Worm (Caenorhabditis elegans) whole organism, young adult: ENCODE results near the gene clec-80.

Experiments
- B0261.1 ChIP-seq: sonication (generic microtip); optimal IDR thresholded peaks from 2 replicates; lab custom pipeline; 2016; ENCODE audit warnings: mild to moderate bottlenecking, missing genetic modification characterization, moderate library complexity, missing compliant biosample characterization
- C17E4.6 ChIP-seq: fragments of 200-800 bp; sonication (Bioruptor generic); IDR thresholded peaks from 2 replicates; pipeline ENCODE4 v1.3.6; 2022; ENCODE audit warnings: missing genetic modification reagents, missing genetic modification characterization, missing compliant biosample characterization
- D2030.7 ChIP-seq: fragments of 200-800 bp; sonication (Bioruptor generic); IDR thresholded peaks from 2 replicates; pipeline ENCODE4 v1.3.6; 2022; ENCODE audit warnings: missing genetic modification reagents, missing genetic modification characterization, missing compliant biosample characterization
- F10E7.11 ChIP-seq: sonication (generic microtip); optimal IDR thresholded peaks from 2 replicates; lab custom pipeline; 2017; ENCODE audit warnings: mild to moderate bottlenecking, missing genetic modification characterization, moderate library complexity, missing compliant biosample characterization
- F23B12.7 ChIP-seq: sonication (generic microtip); optimal IDR thresholded peaks from 2 replicates; lab custom pipeline; 2017; ENCODE audit warnings: missing genetic modification characterization, mild to moderate bottlenecking, missing compliant biosample characterization, antibody characterized with exemption, moderate library complexity; ENCODE audit not compliant: insufficient read depth
- F39B2.1 ChIP-seq: fragments of 200-800 bp; sonication (Bioruptor generic); IDR thresholded peaks from 2 replicates; pipeline ENCODE4 v1.3.6; 2022; ENCODE audit warnings: missing genetic modification reagents, missing genetic modification characterization, missing compliant biosample characterization
- F49E8.2 ChIP-seq: sonication (generic microtip); optimal IDR thresholded peaks from 3 replicates; lab custom pipeline; 2017; ENCODE audit warnings: missing genetic modification characterization, mild to moderate bottlenecking, missing compliant biosample characterization, antibody characterized with exemption, moderate library complexity; ENCODE audit not compliant: insufficient read depth
- F55B11.4 ChIP-seq: sonication (generic microtip); optimal IDR thresholded peaks from 2 replicates; lab custom pipeline; 2016; ENCODE audit warnings: missing compliant biosample characterization, missing genetic modification characterization, borderline replicate concordance; ENCODE audit not compliant: insufficient read depth
- K11D2.4 ChIP-seq: fragments of 200-800 bp; sonication (Bioruptor generic); IDR thresholded peaks from 2 replicates; pipeline ENCODE4 v1.3.6; 2022; ENCODE audit warnings: missing genetic modification reagents, missing genetic modification characterization, missing compliant biosample characterization
- T07F8.4 ChIP-seq: sonication (generic microtip); optimal IDR thresholded peaks from 2 replicates; lab custom pipeline; 2016; ENCODE audit warnings: mild to moderate bottlenecking, missing genetic modification characterization, moderate library complexity, missing compliant biosample characterization
- T26A5.8 ChIP-seq: sonication (generic microtip); optimal IDR thresholded peaks from 2 replicates; lab custom pipeline; 2016; ENCODE audit warnings: missing genetic modification characterization, missing compliant biosample characterization
- Y53G8AR.9 ChIP-seq: fragments of 200-800 bp; sonication (Bioruptor generic); conservative IDR thresholded peaks from 2 replicates; pipeline ENCODE4 v1.3.6; 2022; ENCODE audit warnings: missing genetic modification reagents, missing genetic modification characterization, missing compliant biosample characterization
- Y67H2A.10 ChIP-seq: fragments of 200-800 bp; sonication (Bioruptor generic); conservative IDR thresholded peaks from 2 replicates; pipeline ENCODE4 v1.3.6; 2022; ENCODE audit warnings: missing genetic modification reagents, missing genetic modification characterization, missing compliant biosample characterization
- Y79H2A.3 ChIP-seq: fragments of 200-800 bp; sonication (Bioruptor generic); conservative IDR thresholded peaks from 2 replicates; pipeline ENCODE4 v1.3.6; 2022; ENCODE audit warnings: missing genetic modification reagents, missing genetic modification characterization, missing compliant biosample characterization
- ama-1 ChIP-seq, 3 experiments: fragments of 150-350 bp in 1 of 3; sonication (generic microtip) in 2 of 3; optimal IDR thresholded peaks; 2 replicates each; lab custom pipeline; 2014 to 2018; ENCODE audit warnings: missing biosample characterization in 2 of 3, missing genetic modification characterization in 2 of 3, missing genetic modification reagents in 2 of 3
- aptf-2 ChIP-seq: fragments of 200-800 bp; sonication (Bioruptor generic); conservative IDR thresholded peaks from 2 replicates; pipeline ENCODE4 v1.3.6; 2022; ENCODE audit warnings: missing genetic modification reagents, missing genetic modification characterization, missing compliant biosample characterization
- aptf-3 ChIP-seq: fragments of 200-800 bp; sonication (Bioruptor generic); IDR thresholded peaks from 2 replicates; pipeline ENCODE4 v1.3.6; 2022; ENCODE audit warnings: missing genetic modification characterization, missing compliant biosample characterization
- bed-2 ChIP-seq: fragments of 200-800 bp; sonication (Bioruptor generic); IDR thresholded peaks from 2 replicates; pipeline ENCODE4 v1.3.6; 2022; ENCODE audit warnings: missing genetic modification reagents, missing genetic modification characterization, missing compliant biosample characterization
- cebp-2 ChIP-seq: fragments of 200-800 bp; sonication (Bioruptor generic); IDR thresholded peaks from 2 replicates; pipeline ENCODE4 v1.3.6; 2022; ENCODE audit warnings: missing genetic modification characterization, missing compliant biosample characterization
- ceh-40 ChIP-seq: fragments of 200-800 bp; sonication (Bioruptor generic); IDR thresholded peaks from 2 replicates; pipeline ENCODE4 v1.3.6; 2022; ENCODE audit warnings: missing genetic modification characterization, missing compliant biosample characterization
- ceh-79 ChIP-seq: sonication (generic microtip); optimal IDR thresholded peaks from 2 replicates; lab custom pipeline; 2017; ENCODE audit warnings: mild to moderate bottlenecking, missing genetic modification characterization, missing compliant biosample characterization
- chd-7 ChIP-seq: sonication (generic microtip); optimal IDR thresholded peaks from 2 replicates; lab custom pipeline; 2016; ENCODE audit warnings: mild to moderate bottlenecking, missing genetic modification characterization, moderate library complexity, missing compliant biosample characterization
- egl-44 ChIP-seq: fragments of 200-800 bp; sonication (Bioruptor generic); IDR thresholded peaks from 2 replicates; pipeline ENCODE4 v1.3.6; 2022; ENCODE audit warnings: missing genetic modification reagents, missing genetic modification characterization, missing compliant biosample characterization
- hsf-1 ChIP-seq: fragments of 200-800 bp; sonication (Bioruptor generic); IDR thresholded peaks from 2 replicates; pipeline ENCODE4 v1.3.6; 2022; ENCODE audit warnings: missing genetic modification reagents, missing genetic modification characterization, missing compliant biosample characterization
- lin-26 ChIP-seq: fragments of 200-800 bp; sonication (Bioruptor generic); IDR thresholded peaks from 2 replicates; pipeline ENCODE4 v1.3.6; 2022; ENCODE audit warnings: missing genetic modification reagents, missing genetic modification characterization, missing compliant biosample characterization
- lsl-1 ChIP-seq: fragments of 200-800 bp; sonication (Bioruptor generic); optimal IDR thresholded peaks from 2 replicates; lab custom pipeline; 2018; ENCODE audit warnings: mild to moderate bottlenecking, missing genetic modification characterization, moderate library complexity, missing compliant biosample characterization
- mel-28 ChIP-seq: sonication (generic microtip); optimal IDR thresholded peaks from 2 replicates; lab custom pipeline; 2016; ENCODE audit warnings: borderline replicate concordance, mild to moderate bottlenecking, missing genetic modification characterization, missing compliant biosample characterization
- mes-4 ChIP-seq: sonication (generic microtip); optimal IDR thresholded peaks from 2 replicates; lab custom pipeline; 2016; ENCODE audit warnings: missing genotype, missing genetic modification characterization, missing compliant biosample characterization
- mxl-1 ChIP-seq: sonication (generic microtip); optimal IDR thresholded peaks from 2 replicates; lab custom pipeline; 2016; ENCODE audit warnings: missing genetic modification characterization, missing compliant biosample characterization
- nfyb-1 ChIP-seq: fragments of 200-800 bp; sonication (Bioruptor generic); IDR thresholded peaks from 2 replicates; pipeline ENCODE4 v1.3.6; 2022; ENCODE audit warnings: missing genetic modification reagents, missing genetic modification characterization, missing compliant biosample characterization
- pbrm-1 ChIP-seq: fragments of 200-800 bp; sonication (Bioruptor generic); IDR thresholded peaks from 2 replicates; pipeline ENCODE4 v1.3.6; 2022; ENCODE audit warnings: missing genetic modification reagents, missing genetic modification characterization, missing compliant biosample characterization
- pha-4 ChIP-seq: fragments of 150-350 bp; sonication (generic microtip); optimal IDR thresholded peaks from 2 replicates; lab custom pipeline; 2014; ENCODE audit warnings: missing biosample characterization, missing genetic modification reagents, missing genetic modification characterization
- rcor-1 ChIP-seq: fragments of 200-800 bp; sonication (Bioruptor generic); IDR thresholded peaks from 2 replicates; pipeline ENCODE4 v1.3.6; 2022; ENCODE audit warnings: missing genetic modification reagents, missing genetic modification characterization, missing compliant biosample characterization
- repo-1 ChIP-seq: sonication (generic microtip); optimal IDR thresholded peaks from 2 replicates; lab custom pipeline; 2017; ENCODE audit warnings: mild to moderate bottlenecking, missing genetic modification characterization, missing compliant biosample characterization
- rpc-1 ChIP-seq, 2 experiments: fragments of 150-350 bp in 1 of 2; sonication (generic microtip) in 1 of 2; optimal IDR thresholded peaks; 2 replicates each; lab custom pipeline; 2014 to 2018; ENCODE audit warnings: missing biosample characterization in 1 of 2, missing genetic modification characterization in 1 of 2, missing genetic modification reagents in 1 of 2, missing genotype in 1 of 2
- sdz-38 ChIP-seq: sonication (generic microtip); optimal IDR thresholded peaks from 2 replicates; lab custom pipeline; 2016; ENCODE audit warnings: missing genotype, missing genetic modification characterization, missing compliant biosample characterization
- snpc-1.3 ChIP-seq: sonication (generic microtip); optimal IDR thresholded peaks from 2 replicates; lab custom pipeline; 2017; ENCODE audit warnings: missing genetic modification characterization, mild to moderate bottlenecking, missing compliant biosample characterization, antibody characterized with exemption, moderate library complexity, missing genotype, missing genetic modification reagents; ENCODE audit not compliant: insufficient read depth
- snpc-3.4 ChIP-seq: sonication (generic microtip); optimal IDR thresholded peaks from 2 replicates; lab custom pipeline; 2017; ENCODE audit warnings: missing genetic modification characterization, mild to moderate bottlenecking, missing compliant biosample characterization, antibody characterized with exemption, moderate library complexity, missing genotype, missing genetic modification reagents
- tbp1 ChIP-seq: fragments of 200-800 bp; sonication (Bioruptor generic); optimal IDR thresholded peaks from 2 replicates; lab custom pipeline; 2018; ENCODE audit warnings: mild to moderate bottlenecking, missing genetic modification characterization, missing compliant biosample characterization
- tbx-9 ChIP-seq: sonication (generic microtip); optimal IDR thresholded peaks from 2 replicates; lab custom pipeline; 2016; ENCODE audit warnings: borderline replicate concordance, missing genetic modification characterization, inconsistent platforms, missing compliant biosample characterization
- zim-3 ChIP-seq: sonication (generic microtip); optimal IDR thresholded peaks from 2 replicates; lab custom pipeline; 2017; ENCODE audit warnings: mild to moderate bottlenecking, missing genetic modification characterization, moderate library complexity, missing compliant biosample characterization
- ztf-18 ChIP-seq: sonication (generic microtip); optimal IDR thresholded peaks from 2 replicates; lab custom pipeline; 2016; ENCODE audit warnings: missing genotype, mild to moderate bottlenecking, missing genetic modification characterization, missing compliant biosample characterization
- ztf-25 ChIP-seq: fragments of 200-800 bp; sonication (Bioruptor generic); IDR thresholded peaks from 2 replicates; pipeline ENCODE4 v1.3.6; 2022; ENCODE audit warnings: missing genetic modification reagents, missing genetic modification characterization, missing compliant biosample characterization
- ztf-6 ChIP-seq: fragments of 200-800 bp; sonication (Bioruptor generic); IDR thresholded peaks from 2 replicates; pipeline ENCODE4 v1.3.6; 2022; ENCODE audit warnings: missing genetic modification reagents, missing genetic modification characterization, missing compliant biosample characterization

clec-80 gene

ce11 chrIV:2799890-2800289 is 23.7 kb upstream of the clec-80 start:
- TF ChIP-seq rpc-1 (optimal IDR thresholded peaks at IDR 0.05; lab: Kevin White, UChicago), result peak; percentile 22
- TF ChIP-seq rpc-1 (tag; optimal IDR thresholded peaks at IDR 0.05; lab: Kevin White, UChicago), result peak; percentile 60
- TF ChIP-seq ztf-25 (GFP tag; lab: Robert Waterston, UW), result 0 out of 2 replicates have a peak, but pooled peaks have one; percentile 19
- peak; percentile 79 for TF ChIP-seq tbp1 (GFP tag; lab: Kevin White, UChicago)
- no peak for TF ChIP-seq T26A5.8 (tag; lab: Kevin White, UChicago)
- no peak for TF ChIP-seq aptf-3 (GFP tag; lab: Robert Waterston, UW)

DNA sequence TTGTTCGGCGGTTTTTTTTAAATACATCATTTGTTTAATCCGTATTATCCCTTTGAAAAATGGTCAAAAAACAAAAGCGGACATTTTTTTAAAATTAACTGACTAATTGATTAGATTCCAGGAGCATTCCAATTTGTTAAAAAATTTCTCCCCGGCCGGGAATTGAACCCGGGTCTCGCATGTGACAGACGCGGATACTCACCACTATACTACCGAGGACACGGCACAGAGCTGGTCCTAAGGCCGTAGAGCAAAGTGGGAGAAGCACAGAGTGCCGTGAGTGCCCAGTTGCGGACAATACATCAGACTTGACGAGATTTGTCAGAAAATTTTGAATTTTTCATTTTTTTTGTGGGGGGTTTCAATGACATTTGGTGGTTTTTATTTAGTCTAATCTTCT is 22.5 kb upstream of the clec-80 start:
- TF ChIP-seq F49E8.2 (tag; lab: Kevin White, UChicago), result peak; percentile 68
- peak; percentile 1 for TF ChIP-seq T07F8.4
- TF ChIP-seq egl-44 (GFP tag; lab: Robert Waterston, UW), result no peak
- TF ChIP-seq sdz-38, result no peak
- no peak for TF ChIP-seq nfyb-1 (GFP tag; lab: Robert Waterston, UW)
- TF ChIP-seq F39B2.1 (GFP tag; lab: Robert Waterston, UW), result no peak
- TF ChIP-seq ztf-6 (GFP tag; lab: Robert Waterston, UW), result no peak
- peak; percentile 68 for TF ChIP-seq rpc-1 (optimal IDR thresholded peaks at IDR 0.05; lab: Kevin White, UChicago)
- peak; percentile 90 for TF ChIP-seq rpc-1 (tag; optimal IDR thresholded peaks at IDR 0.05; lab: Kevin White, UChicago)
- TF ChIP-seq repo-1 (tag; lab: Kevin White, UChicago), result no peak
- 0 out of 2 replicates have a peak, but pooled peaks have one; percentile 46 for TF ChIP-seq rcor-1 (GFP tag; lab: Robert Waterston, UW)
- no peak for TF ChIP-seq zim-3 (tag; lab: Kevin White, UChicago)
- TF ChIP-seq snpc-1.3 (tag; lab: Kevin White, UChicago), result peak; percentile 62
- TF ChIP-seq pha-4, result no peak
- TF ChIP-seq F10E7.11 (tag; lab: Kevin White, UChicago), result no peak
- TF ChIP-seq chd-7 (tag; lab: Kevin White, UChicago), result peak; percentile 35
- TF ChIP-seq mxl-1, result peak; percentile 56
- TF ChIP-seq cebp-2 (GFP tag; lab: Robert Waterston, UW), result 0 out of 2 replicates have a peak, but pooled peaks have one; percentile 49
- peak; percentile 80 for TF ChIP-seq snpc-3.4 (tag; lab: Kevin White, UChicago)
- peak; percentile 77 for TF ChIP-seq D2030.7
- no peak for TF ChIP-seq F55B11.4 (tag; lab: Kevin White, UChicago)
- no peak for TF ChIP-seq mel-28 (tag; lab: Kevin White, UChicago)
- no peak for TF ChIP-seq tbx-9
- TF ChIP-seq mes-4 (tag; lab: Kevin White, UChicago), result no peak
- 0 out of 2 replicates have a peak, but pooled peaks have one; percentile 28 for TF ChIP-seq K11D2.4 (GFP tag; lab: Robert Waterston, UW)
- no peak for TF ChIP-seq Y79H2A.3 (GFP tag; lab: Robert Waterston, UW)
- 0 out of 2 replicates have a peak, but pooled peaks have one; percentile 57 for TF ChIP-seq ceh-40 (GFP tag; lab: Robert Waterston, UW)
- TF ChIP-seq pbrm-1 (GFP tag; lab: Robert Waterston, UW), result 0 out of 2 replicates have a peak, but pooled peaks have one; percentile 46
- peak; percentile 71 for TF ChIP-seq hsf-1
- TF ChIP-seq ztf-18 (tag; lab: Kevin White, UChicago), result peak; percentile 69
- TF ChIP-seq tbp1 (GFP tag; lab: Kevin White, UChicago), result peak; percentile 94
- no peak for TF ChIP-seq bed-2 (GFP tag; lab: Robert Waterston, UW)
- TF ChIP-seq ceh-79 (tag; lab: Kevin White, UChicago), result no peak
- TF ChIP-seq lsl-1 (GFP tag; lab: Kevin White, UChicago), result peak; percentile 32
- TF ChIP-seq lin-26 (GFP tag; lab: Robert Waterston, UW), result peak; percentile 83
- no peak for TF ChIP-seq aptf-2 (GFP tag; lab: Robert Waterston, UW)
- TF ChIP-seq Y53G8AR.9, result 0 out of 2 replicates have a peak, but pooled peaks have one; percentile 19
- peak; percentile 88 for TF ChIP-seq B0261.1 (tag; lab: Kevin White, UChicago)
- peak; percentile 79 for TF ChIP-seq F23B12.7
- TF ChIP-seq C17E4.6 (GFP tag; lab: Robert Waterston, UW), result no peak
- TF ChIP-seq Y67H2A.10 (GFP tag; lab: Robert Waterston, UW), result no peak
- no peak for TF ChIP-seq ama-1 (optimal IDR thresholded peaks at IDR 0.05; lab: Kevin White, UChicago)
- peak in 1 of 2 experiments; percentile 54 for TF ChIP-seq ama-1 (GFP tag; optimal IDR thresholded peaks at IDR 0.05; lab: Kevin White, UChicago)
